Worm (Caenorhabditis elegans) whole organism, L2 larva: ENCODE measurements around the gene ttx-1.

Source experiments
- blmp-1 ChIP-seq: sonication (generic microtip); optimal IDR thresholded peaks from 2 replicates; lab custom pipeline; 2017; ENCODE audit warnings: missing genetic modification characterization, mild to moderate bottlenecking, missing compliant biosample characterization, antibody characterized with exemption, moderate library complexity; ENCODE audit not compliant: insufficient read depth
- elt-3 ChIP-seq: sonication (generic microtip); optimal IDR thresholded peaks from 2 replicates; lab custom pipeline; 2017; ENCODE audit warnings: missing biosample characterization, missing genetic modification characterization
- lin-13 ChIP-seq: fragments of 150-350 bp; optimal IDR thresholded peaks from 2 replicates; lab custom pipeline; 2014; ENCODE audit warnings: missing biosample characterization, missing genetic modification reagents, missing genetic modification characterization
- lsy-2 ChIP-seq, 2 experiments: fragments of 150-350 bp in 1 of 2; sonication (generic microtip) in 1 of 2; optimal IDR thresholded peaks; 2 replicates each; lab custom pipeline; 2014 to 2017; ENCODE audit warnings: missing biosample characterization in 2 of 2, missing genetic modification characterization in 2 of 2
- nhr-11 ChIP-seq: fragments of 150-350 bp; optimal IDR thresholded peaks from 2 replicates; lab custom pipeline; 2014; ENCODE audit warnings: missing biosample characterization, missing genetic modification characterization
- sma-3 ChIP-seq: sonication (generic microtip); optimal IDR thresholded peaks from 2 replicates; lab custom pipeline; 2016; ENCODE audit warnings: missing genetic modification reagents, missing genetic modification characterization, missing compliant biosample characterization
- snpc-4 ChIP-seq: fragments of 150-350 bp; optimal IDR thresholded peaks from 2 replicates; lab custom pipeline; 2014; ENCODE audit warnings: missing biosample characterization, missing genetic modification characterization
- ztf-11 ChIP-seq: sonication (generic microtip); optimal IDR thresholded peaks from 2 replicates; lab custom pipeline; 2017; ENCODE audit warnings: missing biosample characterization, missing genetic modification characterization
- ztf-4 ChIP-seq: fragments of 150-350 bp; optimal IDR thresholded peaks from 2 replicates; lab custom pipeline; 2014; ENCODE audit warnings: missing biosample characterization, missing genetic modification characterization

DNA sequence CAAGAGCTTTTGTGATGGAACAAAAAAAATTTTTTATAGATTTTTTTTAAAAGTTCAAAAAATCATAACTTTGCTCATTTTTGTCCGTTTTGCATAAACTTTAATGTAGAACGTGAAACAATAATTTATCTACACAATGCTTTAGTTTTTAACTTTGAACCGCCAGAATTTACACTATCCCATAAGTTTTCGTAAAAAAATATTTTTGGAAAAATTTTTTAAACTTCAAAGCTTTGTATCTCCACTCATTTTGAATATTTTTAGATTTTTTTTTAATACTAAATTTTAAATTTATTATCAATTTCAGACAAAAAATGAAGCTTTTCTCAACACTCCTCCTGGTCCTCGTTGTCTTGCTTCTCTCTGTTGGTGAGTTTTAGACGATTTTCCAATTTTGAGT, 52.3 kb downstream of the ttx-1 start, which contains the start of gene Y60A3A.21:
- TF ChIP-seq blmp-1 (tag; lab: Kevin White, UChicago) = no peak
- no peak for TF ChIP-seq nhr-11 (tag; lab: Kevin White, UChicago)
- no peak for TF ChIP-seq elt-3 (tag; lab: Kevin White, UChicago)
- no peak for TF ChIP-seq snpc-4
- TF ChIP-seq ztf-4 = no peak
- TF ChIP-seq lin-13 = no peak
- no peak for TF ChIP-seq ztf-11 (tag; lab: Kevin White, UChicago)
- TF ChIP-seq sma-3 (GFP tag; lab: Kevin White, UChicago) = no peak
- no peak for TF ChIP-seq lsy-2 (tag; optimal IDR thresholded peaks at IDR 0.05; lab: Kevin White, UChicago)
